Worm (Caenorhabditis elegans) whole organism, late embryonic: ENCODE measurements around the gene R166.2.
A peak's percentile ranks its signal among the peaks of the same experiment; 100 is the strongest.

Source experiments
- C08G9.2 ChIP-seq: sonication (generic microtip); optimal IDR thresholded peaks from 2 replicates; lab custom pipeline; 2016; ENCODE audit warnings: mild to moderate bottlenecking, missing genetic modification characterization, moderate library complexity, missing compliant biosample characterization
- C38D4.7 ChIP-seq: fragments of 200-800 bp; sonication (Bioruptor generic); optimal IDR thresholded peaks from 2 replicates; lab custom pipeline; 2018; ENCODE audit warnings: mild to moderate bottlenecking, missing genetic modification characterization, moderate library complexity, missing compliant biosample characterization
- K09A11.1 ChIP-seq: sonication (generic microtip); optimal IDR thresholded peaks from 2 replicates; lab custom pipeline; 2017; ENCODE audit warnings: antibody characterized with exemption, mild to moderate bottlenecking, missing genetic modification characterization, missing compliant biosample characterization; ENCODE audit not compliant: insufficient read depth
- Y22D7AL.16 ChIP-seq: sonication (generic microtip); optimal IDR thresholded peaks from 2 replicates; lab custom pipeline; 2016; ENCODE audit warnings: missing genetic modification characterization, missing compliant biosample characterization
- ahr-1 ChIP-seq: sonication (generic microtip); optimal IDR thresholded peaks from 2 replicates; lab custom pipeline; 2016; ENCODE audit warnings: missing genetic modification characterization, missing compliant biosample characterization
- ceh-14 ChIP-seq: sonication (generic microtip); optimal IDR thresholded peaks from 2 replicates; lab custom pipeline; 2016; ENCODE audit warnings: missing genotype, missing genetic modification characterization, missing compliant biosample characterization
- ceh-18 ChIP-seq: sonication (generic microtip); optimal IDR thresholded peaks from 2 replicates; lab custom pipeline; 2016; ENCODE audit warnings: missing genetic modification characterization, missing compliant biosample characterization
- ceh-19 ChIP-seq: fragments of 200-800 bp; sonication (Bioruptor generic); optimal IDR thresholded peaks from 2 replicates; lab custom pipeline; 2018; ENCODE audit warnings: mild to moderate bottlenecking, missing genetic modification characterization, missing compliant biosample characterization
- ceh-22 ChIP-seq: sonication (generic microtip); optimal IDR thresholded peaks from 2 replicates; lab custom pipeline; 2017; ENCODE audit warnings: missing biosample characterization, missing genetic modification characterization
- ceh-30 ChIP-seq: fragments of 150-350 bp; optimal IDR thresholded peaks from 2 replicates; lab custom pipeline; 2014; ENCODE audit warnings: missing biosample characterization, missing genetic modification characterization
- ceh-31 ChIP-seq: sonication (generic microtip); optimal IDR thresholded peaks from 2 replicates; lab custom pipeline; 2016; ENCODE audit warnings: missing genetic modification characterization, missing compliant biosample characterization
- ceh-34 ChIP-seq: sonication (generic microtip); optimal IDR thresholded peaks from 2 replicates; lab custom pipeline; 2016; ENCODE audit warnings: mild to moderate bottlenecking, missing genetic modification characterization, missing compliant biosample characterization
- ceh-48 ChIP-seq: sonication (generic microtip); optimal IDR thresholded peaks from 2 replicates; lab custom pipeline; 2016; ENCODE audit warnings: missing genetic modification characterization, inconsistent platforms, missing compliant biosample characterization
- ceh-6 ChIP-seq: fragments of 200-800 bp; sonication (Bioruptor generic); optimal IDR thresholded peaks from 2 replicates; lab custom pipeline; 2018; ENCODE audit warnings: mild to moderate bottlenecking, missing genetic modification characterization, missing compliant biosample characterization
- ceh-9 ChIP-seq: sonication (generic microtip); optimal IDR thresholded peaks from 2 replicates; lab custom pipeline; 2016; ENCODE audit warnings: mild to moderate bottlenecking, missing genetic modification characterization, inconsistent platforms, missing compliant biosample characterization
- dmd-4 ChIP-seq: sonication (generic microtip); optimal IDR thresholded peaks from 2 replicates; lab custom pipeline; 2016; ENCODE audit warnings: borderline replicate concordance, missing genetic modification characterization, missing compliant biosample characterization
- dve-1 ChIP-seq: sonication (generic microtip); optimal IDR thresholded peaks from 2 replicates; lab custom pipeline; 2017; ENCODE audit warnings: antibody characterized with exemption, mild to moderate bottlenecking, missing genetic modification characterization, missing compliant biosample characterization
- elt-2 ChIP-seq: sonication (generic microtip); optimal IDR thresholded peaks from 2 replicates; lab custom pipeline; 2016; ENCODE audit warnings: missing genetic modification reagents, missing genetic modification characterization, missing compliant biosample characterization
- elt-4 ChIP-seq: sonication (generic microtip); optimal IDR thresholded peaks from 2 replicates; lab custom pipeline; 2016; ENCODE audit warnings: missing genetic modification characterization, missing compliant biosample characterization
- ets-4 ChIP-seq: sonication (generic microtip); optimal IDR thresholded peaks from 2 replicates; lab custom pipeline; 2016; ENCODE audit warnings: missing genetic modification characterization, missing compliant biosample characterization
- fax-1 ChIP-seq: sonication (generic microtip); optimal IDR thresholded peaks from 2 replicates; lab custom pipeline; 2016; ENCODE audit warnings: missing genotype, missing genetic modification characterization, missing compliant biosample characterization
- fkh-10 ChIP-seq: fragments of 150-350 bp; optimal IDR thresholded peaks from 2 replicates; lab custom pipeline; 2014; ENCODE audit warnings: missing biosample characterization, missing genetic modification reagents, missing genetic modification characterization
- fkh-6 ChIP-seq: sonication (generic microtip); optimal IDR thresholded peaks from 2 replicates; lab custom pipeline; 2016; ENCODE audit warnings: missing genetic modification characterization, missing compliant biosample characterization
- gmeb-2 ChIP-seq: sonication (generic microtip); optimal IDR thresholded peaks from 2 replicates; lab custom pipeline; 2016; ENCODE audit warnings: missing genetic modification characterization, inconsistent platforms, missing compliant biosample characterization
- hlh-15 ChIP-seq: sonication (generic microtip); optimal IDR thresholded peaks from 2 replicates; lab custom pipeline; 2016; ENCODE audit warnings: missing genetic modification characterization, missing compliant biosample characterization
- hlh-30 ChIP-seq: sonication (generic microtip); optimal IDR thresholded peaks from 2 replicates; lab custom pipeline; 2017; ENCODE audit warnings: antibody characterized with exemption, missing genetic modification characterization, missing compliant biosample characterization; ENCODE audit not compliant: insufficient read depth
- hlh-6 ChIP-seq: sonication (generic microtip); optimal IDR thresholded peaks from 2 replicates; lab custom pipeline; 2016; ENCODE audit warnings: missing genotype, missing genetic modification characterization, missing compliant biosample characterization
- hlh-8 ChIP-seq: sonication (generic microtip); optimal IDR thresholded peaks from 2 replicates; lab custom pipeline; 2016; ENCODE audit warnings: missing genotype, missing genetic modification characterization, missing compliant biosample characterization
- lim-6 ChIP-seq: sonication (generic microtip); optimal IDR thresholded peaks from 2 replicates; lab custom pipeline; 2016; ENCODE audit warnings: missing genetic modification characterization, missing compliant biosample characterization
- madf-2 ChIP-seq: sonication (generic microtip); optimal IDR thresholded peaks from 2 replicates; lab custom pipeline; 2017; ENCODE audit warnings: missing genetic modification characterization, missing compliant biosample characterization
- nhr-11 ChIP-seq: fragments of 150-350 bp; optimal IDR thresholded peaks from 2 replicates; lab custom pipeline; 2014; ENCODE audit warnings: missing biosample characterization, missing genetic modification characterization
- nhr-232 ChIP-seq: sonication (generic microtip); optimal IDR thresholded peaks from 2 replicates; lab custom pipeline; 2016; ENCODE audit warnings: missing genetic modification characterization, missing compliant biosample characterization
- npax-4 ChIP-seq: sonication (generic microtip); optimal IDR thresholded peaks from 2 replicates; lab custom pipeline; 2016; ENCODE audit warnings: missing genetic modification characterization, missing compliant biosample characterization
- odd-2 ChIP-seq: sonication (generic microtip); optimal IDR thresholded peaks from 2 replicates; lab custom pipeline; 2017; ENCODE audit warnings: antibody characterized with exemption, mild to moderate bottlenecking, missing genetic modification characterization, missing compliant biosample characterization
- pag-3 ChIP-seq: sonication (generic microtip); optimal IDR thresholded peaks from 2 replicates; lab custom pipeline; 2016; ENCODE audit warnings: missing compliant biosample characterization, missing genetic modification characterization, borderline replicate concordance
- pat-9 ChIP-seq: fragments of 200-800 bp; sonication (Bioruptor generic); optimal IDR thresholded peaks from 2 replicates; lab custom pipeline; 2018; ENCODE audit warnings: mild to moderate bottlenecking, missing genetic modification characterization, moderate library complexity, missing compliant biosample characterization
- pax-1 ChIP-seq: fragments of 150-350 bp; optimal IDR thresholded peaks from 2 replicates; lab custom pipeline; 2014; ENCODE audit warnings: missing biosample characterization, missing genetic modification characterization
- pha-2 ChIP-seq: sonication (generic microtip); optimal IDR thresholded peaks from 2 replicates; lab custom pipeline; 2017; ENCODE audit warnings: mild to moderate bottlenecking, missing genetic modification characterization, missing compliant biosample characterization
- pha-4 ChIP-seq: fragments of 150-350 bp; optimal IDR thresholded peaks from 2 replicates; lab custom pipeline; 2018; ENCODE audit warnings: missing biosample characterization, missing genetic modification reagents, missing genetic modification characterization
- pqm-1 ChIP-seq: sonication (generic microtip); optimal IDR thresholded peaks from 2 replicates; lab custom pipeline; 2016; ENCODE audit warnings: missing genetic modification characterization, missing compliant biosample characterization
- ref-2 ChIP-seq: sonication (generic microtip); optimal IDR thresholded peaks from 2 replicates; lab custom pipeline; 2016; ENCODE audit warnings: missing genetic modification characterization, missing compliant biosample characterization
- rnt-1 ChIP-seq: sonication (generic microtip); optimal IDR thresholded peaks from 2 replicates; lab custom pipeline; 2016; ENCODE audit warnings: missing genetic modification characterization, missing compliant biosample characterization
- sdc-2 ChIP-seq: sonication (generic microtip); optimal IDR thresholded peaks from 2 replicates; lab custom pipeline; 2016; ENCODE audit warnings: missing genotype, missing genetic modification characterization, missing compliant biosample characterization
- sox-4 ChIP-seq: sonication (generic microtip); optimal IDR thresholded peaks from 2 replicates; lab custom pipeline; 2017; ENCODE audit warnings: mild to moderate bottlenecking, missing genetic modification characterization, inconsistent platforms, missing compliant biosample characterization
- syd-9 ChIP-seq: sonication (generic microtip); optimal IDR thresholded peaks from 2 replicates; lab custom pipeline; 2016; ENCODE audit warnings: mild to moderate bottlenecking, missing genetic modification characterization, moderate library complexity, missing compliant biosample characterization
- tbx-2 ChIP-seq: sonication (generic microtip); optimal IDR thresholded peaks from 2 replicates; lab custom pipeline; 2016; ENCODE audit warnings: missing genetic modification characterization, missing compliant biosample characterization
- unc-3 ChIP-seq, 2 experiments: fragments of 200-800 bp in 1 of 2; sonication (Bioruptor generic) in 1 of 2; sonication (generic microtip) in 1 of 2; conservative IDR thresholded peaks in 1 of 2; optimal IDR thresholded peaks in 1 of 2; 2 replicates each; pipeline versions ENCODE4 v1.3.6 to Lab custom; 2016 to 2022; ENCODE audit warnings: missing compliant biosample characterization in 2 of 2, missing genetic modification characterization in 2 of 2, missing genetic modification reagents in 1 of 2
- unc-42 ChIP-seq: sonication (generic microtip); optimal IDR thresholded peaks from 2 replicates; lab custom pipeline; 2016; ENCODE audit warnings: missing genotype, missing genetic modification characterization, missing compliant biosample characterization
- unc-55 ChIP-seq: sonication (generic microtip); optimal IDR thresholded peaks from 2 replicates; lab custom pipeline; 2017; ENCODE audit warnings: missing biosample characterization, missing genetic modification reagents, missing genetic modification characterization
- unc-86 ChIP-seq: sonication (generic microtip); optimal IDR thresholded peaks from 2 replicates; lab custom pipeline; 2016; ENCODE audit warnings: missing genetic modification characterization, missing compliant biosample characterization

The R166.2 gene

DNA sequence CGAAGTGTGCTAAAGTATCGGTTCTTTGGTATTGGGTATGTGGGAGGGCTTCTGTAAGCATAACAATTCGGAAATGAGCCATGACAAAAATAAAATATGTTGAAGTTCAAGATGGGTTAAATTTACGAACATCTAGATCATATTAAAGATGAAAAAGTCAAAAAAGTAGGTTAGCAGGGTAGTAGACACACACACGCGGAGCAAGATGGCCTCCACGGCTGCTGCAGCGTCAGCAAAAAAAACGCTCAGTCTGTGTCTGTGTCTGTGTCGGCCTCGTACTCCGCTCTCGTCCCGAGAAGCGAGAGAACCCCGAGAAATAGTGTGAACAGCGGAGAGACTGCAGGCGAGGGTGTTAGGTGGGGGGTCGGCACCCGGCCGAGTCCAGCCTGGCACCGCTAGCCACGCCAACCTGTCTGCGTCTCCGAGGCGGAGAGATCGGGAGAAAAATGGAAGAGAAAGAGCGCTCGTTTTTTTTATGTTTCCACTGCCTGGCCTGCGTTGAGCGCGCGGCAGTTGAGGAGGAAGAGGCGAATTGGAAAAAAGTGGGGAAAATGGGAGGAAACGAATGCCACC lies 34.9 kb downstream of the R166.2 start, which contains the start of gene myrf-1 (continued):
- TF ChIP-seq nhr-11 (tag; lab: Kevin White, UChicago) (no peak), C08G9.2 (peak; percentile 77), ref-2 (tag; lab: Kevin White, UChicago) (peak; percentile 87), pha-4 (tag; lab: Kevin White, UChicago) (no peak), hlh-6 (tag; lab: Kevin White, UChicago) (no peak), ceh-31 (tag; lab: Kevin White, UChicago) (peak; percentile 88), fkh-6 (tag; lab: Kevin White, UChicago) (peak; percentile 59), elt-4 (tag; lab: Kevin White, UChicago) (no peak), ceh-30 (tag; lab: Kevin White, UChicago) (no peak), unc-42 (peak; percentile 70), C38D4.7 (GFP tag; lab: Kevin White, UChicago) (no peak), ceh-22 (tag; lab: Kevin White, UChicago) (no peak), pha-2 (tag; lab: Kevin White, UChicago) (no peak), ahr-1 (tag; lab: Kevin White, UChicago) (no peak), pat-9 (tag; lab: Kevin White, UChicago) (no peak), sox-4 (tag; lab: Kevin White, UChicago) (no peak), pqm-1 (tag; lab: Kevin White, UChicago) (peak; percentile 80), ceh-14 (tag; lab: Kevin White, UChicago) (peak; percentile 41), hlh-30 (tag; lab: Kevin White, UChicago) (peak; percentile 55), tbx-2 (tag; lab: Kevin White, UChicago) (peak; percentile 94), pax-1 (tag; lab: Kevin White, UChicago) (no peak), dmd-4 (tag; lab: Kevin White, UChicago) (no peak), fkh-10 (GFP tag; lab: Kevin White, UChicago) (no peak), gmeb-2 (tag; lab: Kevin White, UChicago) (no peak), pag-3 (tag; lab: Kevin White, UChicago) (peak; percentile 8), ceh-9 (tag; lab: Kevin White, UChicago) (no peak), dve-1 (tag; lab: Kevin White, UChicago) (peak; percentile 18), syd-9 (tag; lab: Kevin White, UChicago) (peak; percentile 70), lim-6 (no peak), Y22D7AL.16 (tag; lab: Kevin White, UChicago) (no peak), ceh-6 (GFP tag; lab: Kevin White, UChicago) (peak; percentile 21), hlh-15 (no peak), elt-2 (tag; lab: Kevin White, UChicago) (peak; percentile 17), ceh-34 (tag; lab: Kevin White, UChicago) (peak; percentile 86), ets-4 (tag; lab: Kevin White, UChicago) (peak; percentile 56), unc-86 (tag; lab: Kevin White, UChicago) (peak; percentile 36)
- TF ChIP-seq, all 69 proteins: peak for 34

DNA sequence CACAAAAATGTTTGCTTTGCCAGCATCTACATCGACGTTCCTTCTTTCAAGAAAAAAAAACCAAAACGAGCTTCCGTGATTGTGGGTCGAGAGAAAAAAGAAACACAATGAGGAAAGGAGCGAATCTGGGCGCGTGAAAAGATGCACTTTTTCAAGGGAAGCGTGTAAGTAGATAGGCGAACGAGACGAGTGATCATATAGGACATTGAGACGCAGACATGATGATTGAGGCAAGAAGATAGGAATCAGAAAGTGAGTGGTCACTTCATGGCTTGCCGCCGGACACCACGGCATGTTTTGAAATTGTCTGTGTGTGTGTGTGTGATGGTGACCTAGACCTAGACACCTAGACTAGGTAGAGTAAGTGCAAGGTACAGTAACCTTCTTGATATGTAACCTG lies 35.9 kb downstream of the R166.2 start:
- TF ChIP-seq tbx-2 (tag; lab: Kevin White, UChicago) = no peak
- no peak for TF ChIP-seq nhr-232 (tag; lab: Kevin White, UChicago)
- no peak for TF ChIP-seq fax-1 (tag; lab: Kevin White, UChicago)
- no peak for TF ChIP-seq gmeb-2 (tag; lab: Kevin White, UChicago)
- TF ChIP-seq sdc-2 = no peak
- TF ChIP-seq K09A11.1 = no peak
- TF ChIP-seq npax-4 = no peak
- no peak for TF ChIP-seq pha-2 (tag; lab: Kevin White, UChicago)
- no peak for TF ChIP-seq odd-2 (tag; lab: Kevin White, UChicago)
- no peak for TF ChIP-seq ceh-19 (GFP tag; lab: Kevin White, UChicago)
- no peak for TF ChIP-seq C38D4.7 (GFP tag; lab: Kevin White, UChicago)
- no peak for TF ChIP-seq ets-4 (tag; lab: Kevin White, UChicago)
- TF ChIP-seq unc-55 = no peak
- no peak for TF ChIP-seq hlh-30 (tag; lab: Kevin White, UChicago)
- TF ChIP-seq fkh-6 (tag; lab: Kevin White, UChicago) = no peak
- peak; percentile 44 for TF ChIP-seq rnt-1 (tag; lab: Kevin White, UChicago)
- TF ChIP-seq ceh-31 (tag; lab: Kevin White, UChicago) = peak; percentile 28
- TF ChIP-seq ceh-18 (tag; lab: Kevin White, UChicago) = peak; percentile 22
- TF ChIP-seq ceh-6 (GFP tag; lab: Kevin White, UChicago) = no peak
- no peak for TF ChIP-seq hlh-8
- no peak for TF ChIP-seq unc-3 (GFP tag; conservative IDR thresholded peaks at IDR 0.05; lab: Robert Waterston, UW)
- no peak for TF ChIP-seq unc-3 (tag; optimal IDR thresholded peaks at IDR 0.05; lab: Kevin White, UChicago)
- no peak for TF ChIP-seq ceh-22 (tag; lab: Kevin White, UChicago)
- no peak for TF ChIP-seq madf-2 (tag; lab: Kevin White, UChicago)
- no peak for TF ChIP-seq ceh-48
